Worm (Caenorhabditis elegans): Measurements from ENCODE around the gene Y41D4B.1.

Gene Y41D4B.1

DNA sequence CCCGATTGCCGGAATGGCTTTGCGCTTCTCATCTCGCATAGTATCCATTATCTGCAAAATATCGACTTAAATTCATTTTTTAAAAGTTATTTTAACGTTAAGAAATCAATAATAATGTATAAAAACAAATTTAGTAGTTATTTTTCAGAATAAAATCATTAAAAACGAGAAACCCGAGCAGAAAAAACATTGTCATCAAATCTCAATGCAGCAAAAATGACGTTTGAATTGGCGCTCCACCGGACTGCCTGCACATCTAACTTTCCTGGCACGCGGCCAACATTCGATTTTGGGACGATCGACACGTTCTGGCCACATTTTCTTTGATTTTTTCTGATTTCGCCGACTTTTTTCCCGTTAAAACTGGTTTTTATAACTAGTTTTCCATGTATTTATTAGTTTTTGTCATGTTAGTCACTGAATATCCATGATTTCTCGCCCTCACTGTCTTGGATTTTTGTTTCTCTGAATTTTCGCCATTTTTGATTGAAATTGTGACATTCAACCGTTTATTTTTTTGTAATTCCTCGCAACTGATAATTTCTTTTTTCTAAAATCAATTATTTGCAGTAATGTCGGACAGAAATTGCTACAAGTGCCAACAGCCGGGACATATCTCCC is 37.3 kb downstream of the Y41D4B.1 start, which contains the start of the genes pbs-1 and K08D12.3:
pbs-1 (minus strand) TSS at position 51 of the 621 bp plus-strand sequence.
K08D12.3 (plus strand) TSS at position 571 of the 621 bp plus-strand sequence.
- TF ChIP-seq fkh-10 (GFP tag; optimal IDR thresholded peaks at IDR 0.05) (no peak), pqm-1 (tag; optimal IDR thresholded peaks at IDR 0.05) (no peak), R02D3.7 (tag; optimal IDR thresholded peaks at IDR 0.05) (peak; percentile 44), fkh-2 (tag; optimal IDR thresholded peaks at IDR 0.05) (no peak), pha-4 (tag; optimal IDR thresholded peaks at IDR 0.05) (peak; percentile 87), nhr-43 (tag; optimal IDR thresholded peaks at IDR 0.05; ENCODE audit: poor library complexity, severe bottlenecking) (peak; percentile 78), fos-1 (tag; optimal IDR thresholded peaks at IDR 0.05) (no peak), nhr-76 (tag; optimal IDR thresholded peaks at IDR 0.05) (no peak), ztf-4 (tag; optimal IDR thresholded peaks at IDR 0.05) (no peak), nhr-77 (tag; optimal IDR thresholded peaks at IDR 0.05) (peak; percentile 38), zag-1 (tag; optimal IDR thresholded peaks at IDR 0.05) (no peak), elt-3 (tag; optimal IDR thresholded peaks at IDR 0.05) (no peak), nfya-1 (tag; optimal IDR thresholded peaks at IDR 0.05; ENCODE audit: insufficient read depth) (peak; percentile 91), egl-5 (tag; optimal IDR thresholded peaks at IDR 0.05) (peak; percentile 77), aly-2 (tag; optimal IDR thresholded peaks at IDR 0.05) (no peak), lin-15B (tag; optimal IDR thresholded peaks at IDR 0.05) (peak; percentile 89), hmg-11 (tag; optimal IDR thresholded peaks at IDR 0.05) (peak; percentile 73), sea-2 (GFP tag; optimal IDR thresholded peaks at IDR 0.05) (no peak), ceh-28 (tag; optimal IDR thresholded peaks at IDR 0.05) (peak; percentile 67), nhr-11 (tag; optimal IDR thresholded peaks at IDR 0.05) (no peak), nhr-23 (tag; optimal IDR thresholded peaks at IDR 0.05) (peak; percentile 91), mdl-1 (tag; optimal IDR thresholded peaks at IDR 0.05) (no peak), ceh-16 (tag; optimal IDR thresholded peaks at IDR 0.05) (no peak), lin-39 (tag; optimal IDR thresholded peaks at IDR 0.05) (peak; percentile 84), ama-1 (optimal IDR thresholded peaks at IDR 0.05) (peak; percentile 71), nhr-67 (tag; optimal IDR thresholded peaks at IDR 0.05) (no peak), ztf-11 (tag; optimal IDR thresholded peaks at IDR 0.05) (no peak), nhr-237 (tag; optimal IDR thresholded peaks at IDR 0.05) (no peak), skn-1 (tag; optimal IDR thresholded peaks at IDR 0.05) (peak; percentile 93), tbx-2 (tag; optimal IDR thresholded peaks at IDR 0.05) (peak; percentile 26), lsy-12 (tag; optimal IDR thresholded peaks at IDR 0.05) (peak; percentile 41), unc-62 (GFP tag; optimal IDR thresholded peaks at IDR 0.05) (no peak), elt-2 (tag; optimal IDR thresholded peaks at IDR 0.05) (peak; percentile 61), daf-12 (tag; optimal IDR thresholded peaks at IDR 0.05) (no peak), ceh-82 (tag; optimal IDR thresholded peaks at IDR 0.05) (peak; percentile 32), nhr-25 (tag; optimal IDR thresholded peaks at IDR 0.05) (peak; percentile 87), nhr-12 (tag; optimal IDR thresholded peaks at IDR 0.05) (no peak), elt-1 (tag; optimal IDR thresholded peaks at IDR 0.05) (no peak), jun-1 (tag; optimal IDR thresholded peaks at IDR 0.05) (peak; percentile 60), eor-1 (tag; optimal IDR thresholded peaks at IDR 0.05) (no peak), nhr-28 (tag; optimal IDR thresholded peaks at IDR 0.05) (no peak), egl-27 (tag; optimal IDR thresholded peaks at IDR 0.05) (no peak), mml-1 (tag; optimal IDR thresholded peaks at IDR 0.05) (no peak), ceh-9 (tag; optimal IDR thresholded peaks at IDR 0.05) (no peak), snpc-4 (tag; optimal IDR thresholded peaks at IDR 0.05) (peak; percentile 61), unc-39 (tag; optimal IDR thresholded peaks at IDR 0.05) (no peak), ZK546.5 (tag; optimal IDR thresholded peaks at IDR 0.05) (peak; percentile 82)

All from whole organism, L3 larva.